Worm (Caenorhabditis elegans) whole organism, early embryonic: ENCODE results near the gene coa-4.

Experiments used
- aly-1 ChIP-seq: sonication (generic microtip); optimal IDR thresholded peaks from 2 replicates; lab custom pipeline; 2016; ENCODE audit warnings: missing genetic modification characterization, missing compliant biosample characterization
- ceh-13 ChIP-seq: fragments of 200-800 bp; sonication (Bioruptor generic); optimal IDR thresholded peaks from 2 replicates; lab custom pipeline; 2018; ENCODE audit warnings: mild to moderate bottlenecking, missing genetic modification characterization, missing compliant biosample characterization
- ceh-36 ChIP-seq: sonication (generic microtip); optimal IDR thresholded peaks from 2 replicates; lab custom pipeline; 2016; ENCODE audit warnings: missing genetic modification characterization, inconsistent platforms, missing compliant biosample characterization
- flt-1 ChIP-seq: fragments of 200-800 bp; sonication (Bioruptor generic); IDR thresholded peaks from 2 replicates; pipeline ENCODE4 v1.3.6; 2022; ENCODE audit warnings: missing genetic modification characterization, missing compliant biosample characterization
- hmg-4 ChIP-seq: fragments of 200-800 bp; sonication (Bioruptor generic); optimal IDR thresholded peaks from 2 replicates; lab custom pipeline; 2018; ENCODE audit warnings: mild to moderate bottlenecking, missing genetic modification characterization, missing compliant biosample characterization
- sea-1 ChIP-seq: fragments of 200-800 bp; sonication (Bioruptor generic); conservative IDR thresholded peaks from 2 replicates; pipeline ENCODE4 v1.3.6; 2022; ENCODE audit warnings: missing genetic modification characterization, missing compliant biosample characterization
- tbx-11 ChIP-seq: fragments of 200-800 bp; sonication (Bioruptor generic); IDR thresholded peaks from 2 replicates; pipeline ENCODE4 v1.3.6; 2022; ENCODE audit warnings: missing genetic modification characterization, missing compliant biosample characterization

DNA sequence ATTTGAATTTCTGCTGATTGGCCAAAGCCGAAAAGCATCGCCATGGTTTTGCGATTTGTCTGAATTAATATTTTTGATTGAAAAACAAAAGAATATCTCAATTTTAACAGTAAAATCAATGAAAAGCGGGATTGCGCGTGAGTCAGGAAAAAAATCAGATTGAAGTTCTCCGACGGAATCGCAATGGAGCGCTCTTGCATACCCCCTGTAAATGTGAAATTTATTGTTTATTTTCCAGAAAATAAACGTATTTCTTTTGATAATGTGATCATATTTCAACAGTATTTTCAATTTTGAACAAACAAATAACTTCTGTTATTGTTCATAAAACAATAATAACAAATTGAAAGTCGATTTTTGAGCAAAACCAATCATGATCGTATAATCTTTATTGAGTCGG lies 6.2 kb upstream of the coa-4 start, which contains the start of gene vps-26:
- TF ChIP-seq sea-1 (GFP tag; lab: Robert Waterston, UW) (no peak), hmg-4 (GFP tag; lab: Kevin White, UChicago) (no peak), tbx-11 (GFP tag; lab: Robert Waterston, UW) (no peak), ceh-13 (GFP tag; lab: Kevin White, UChicago) (no peak), flt-1 (GFP tag; lab: Robert Waterston, UW) (no peak), aly-1 (tag; lab: Kevin White, UChicago) (no peak), ceh-36 (tag; lab: Kevin White, UChicago) (no peak)
